Worm (Caenorhabditis elegans) whole organism, L2 larva: ENCODE results near the gene M03D4.3.

ENCODE experiments used
- F13H6.1 ChIP-seq: sonication (generic microtip); optimal IDR thresholded peaks from 2 replicates; lab custom pipeline; 2016; ENCODE audit warnings: missing genetic modification characterization, missing compliant biosample characterization
- R02D3.7 ChIP-seq: fragments of 150-350 bp; optimal IDR thresholded peaks from 2 replicates; lab custom pipeline; 2014; ENCODE audit warnings: missing biosample characterization, missing genetic modification characterization
- Y55F3AM.14 ChIP-seq: fragments of 200-800 bp; sonication (Bioruptor generic); optimal IDR thresholded peaks from 2 replicates; lab custom pipeline; 2018; ENCODE audit warnings: mild to moderate bottlenecking, missing genetic modification characterization, missing compliant biosample characterization
- alr-1 ChIP-seq: fragments of 150-350 bp; optimal IDR thresholded peaks from 2 replicates; lab custom pipeline; 2014; ENCODE audit warnings: missing biosample characterization, missing genetic modification characterization
- aly-2 ChIP-seq: fragments of 150-350 bp; optimal IDR thresholded peaks from 2 replicates; lab custom pipeline; 2014; ENCODE audit warnings: missing biosample characterization, missing genetic modification characterization
- ama-1 ChIP-seq: fragments of 150-350 bp; optimal IDR thresholded peaks from 2 replicates; lab custom pipeline; 2018; ENCODE audit warnings: inconsistent platforms
- blmp-1 ChIP-seq: sonication (generic microtip); optimal IDR thresholded peaks from 2 replicates; lab custom pipeline; 2017; ENCODE audit warnings: missing genetic modification characterization, mild to moderate bottlenecking, missing compliant biosample characterization, antibody characterized with exemption, moderate library complexity; ENCODE audit not compliant: insufficient read depth
- ceh-16 ChIP-seq: fragments of 150-350 bp; optimal IDR thresholded peaks from 2 replicates; lab custom pipeline; 2014; ENCODE audit warnings: missing biosample characterization, missing genetic modification characterization
- ceh-82 ChIP-seq: fragments of 150-350 bp; optimal IDR thresholded peaks from 2 replicates; lab custom pipeline; 2014; ENCODE audit warnings: missing biosample characterization, missing genetic modification characterization
- crh-2 ChIP-seq: sonication (generic microtip); optimal IDR thresholded peaks from 2 replicates; lab custom pipeline; 2017; ENCODE audit warnings: missing biosample characterization, missing genetic modification characterization
- dmd-4 ChIP-seq: sonication (generic microtip); optimal IDR thresholded peaks from 2 replicates; lab custom pipeline; 2017; ENCODE audit warnings: missing biosample characterization, missing genetic modification characterization
- elt-1 ChIP-seq: fragments of 150-350 bp; optimal IDR thresholded peaks from 2 replicates; lab custom pipeline; 2014; ENCODE audit warnings: missing biosample characterization, missing genetic modification characterization
- elt-3 ChIP-seq: sonication (generic microtip); optimal IDR thresholded peaks from 2 replicates; lab custom pipeline; 2017; ENCODE audit warnings: missing biosample characterization, missing genetic modification characterization
- fos-1 ChIP-seq: fragments of 150-350 bp; optimal IDR thresholded peaks from 2 replicates; lab custom pipeline; 2014; ENCODE audit warnings: missing biosample characterization, missing genetic modification characterization
- gmeb-1 ChIP-seq: fragments of 150-350 bp; optimal IDR thresholded peaks from 2 replicates; lab custom pipeline; 2014; ENCODE audit warnings: missing biosample characterization, missing genetic modification characterization
- lin-11 ChIP-seq: fragments of 150-350 bp; sonication (generic microtip); optimal IDR thresholded peaks from 2 replicates; lab custom pipeline; 2014; ENCODE audit warnings: missing biosample characterization, missing genetic modification characterization, inconsistent platforms, mixed read lengths
- lsy-2 ChIP-seq, 2 experiments: fragments of 150-350 bp in 1 of 2; sonication (generic microtip) in 1 of 2; optimal IDR thresholded peaks; 2 replicates each; lab custom pipeline; 2014 to 2017; ENCODE audit warnings: missing biosample characterization in 2 of 2, missing genetic modification characterization in 2 of 2
- mab-5 ChIP-seq: fragments of 150-350 bp; optimal IDR thresholded peaks from 2 replicates; lab custom pipeline; 2014; ENCODE audit warnings: missing biosample characterization, missing genetic modification characterization
- mbf-1 ChIP-seq: sonication (generic microtip); optimal IDR thresholded peaks from 2 replicates; lab custom pipeline; 2017; ENCODE audit warnings: missing biosample characterization, missing genetic modification characterization
- nhr-10 ChIP-seq: sonication (generic microtip); optimal IDR thresholded peaks from 2 replicates; lab custom pipeline; 2017; ENCODE audit warnings: missing biosample characterization, missing genetic modification characterization
- nhr-12 ChIP-seq: fragments of 150-350 bp; optimal IDR thresholded peaks from 2 replicates; lab custom pipeline; 2014; ENCODE audit warnings: missing biosample characterization, missing genetic modification characterization
- nhr-129 ChIP-seq: fragments of 150-350 bp; optimal IDR thresholded peaks from 2 replicates; lab custom pipeline; 2014; ENCODE audit warnings: missing biosample characterization, missing genetic modification characterization
- nhr-21 ChIP-seq: fragments of 150-350 bp; optimal IDR thresholded peaks from 2 replicates; lab custom pipeline; 2014; ENCODE audit warnings: missing biosample characterization, missing genetic modification characterization
- nhr-23 ChIP-seq: fragments of 150-350 bp; optimal IDR thresholded peaks from 2 replicates; lab custom pipeline; 2014; ENCODE audit warnings: missing biosample characterization, missing genetic modification reagents, missing genetic modification characterization
- nhr-237 ChIP-seq: fragments of 150-350 bp; optimal IDR thresholded peaks from 2 replicates; lab custom pipeline; 2014; ENCODE audit warnings: missing biosample characterization, missing genetic modification characterization
- nhr-6 ChIP-seq: fragments of 150-350 bp; optimal IDR thresholded peaks from 2 replicates; lab custom pipeline; 2014; ENCODE audit warnings: missing biosample characterization, missing genetic modification characterization
- nhr-77 ChIP-seq: fragments of 150-350 bp; optimal IDR thresholded peaks from 2 replicates; lab custom pipeline; 2014; ENCODE audit warnings: missing biosample characterization, missing genetic modification characterization
- peb-1 ChIP-seq: fragments of 150-350 bp; optimal IDR thresholded peaks from 2 replicates; lab custom pipeline; 2014; ENCODE audit warnings: missing biosample characterization, missing genetic modification characterization
- sem-4 ChIP-seq: fragments of 150-350 bp; optimal IDR thresholded peaks from 2 replicates; lab custom pipeline; 2014; ENCODE audit warnings: missing biosample characterization, missing genetic modification reagents, missing genetic modification characterization
- skn-1 ChIP-seq: sonication (generic microtip); optimal IDR thresholded peaks from 2 replicates; lab custom pipeline; 2017; ENCODE audit warnings: missing biosample characterization, missing genetic modification characterization
- sma-3 ChIP-seq: sonication (generic microtip); optimal IDR thresholded peaks from 2 replicates; lab custom pipeline; 2016; ENCODE audit warnings: missing genetic modification reagents, missing genetic modification characterization, missing compliant biosample characterization
- sma-9 ChIP-seq, 2 experiments: fragments of 150-350 bp in 1 of 2; sonication (generic microtip) in 1 of 2; optimal IDR thresholded peaks; 2 replicates each; lab custom pipeline; 2014 to 2016; ENCODE audit warnings: missing genetic modification characterization in 2 of 2, mild to moderate bottlenecking in 1 of 2, missing biosample characterization in 1 of 2, missing compliant biosample characterization in 1 of 2, missing genetic modification reagents in 1 of 2, moderate library complexity in 1 of 2
- snpc-4 ChIP-seq: fragments of 150-350 bp; optimal IDR thresholded peaks from 2 replicates; lab custom pipeline; 2014; ENCODE audit warnings: missing biosample characterization, missing genetic modification characterization
- unc-39 ChIP-seq: fragments of 150-350 bp; optimal IDR thresholded peaks from 2 replicates; lab custom pipeline; 2014; ENCODE audit warnings: missing biosample characterization, missing genetic modification characterization
- unc-62 ChIP-seq: fragments of 150-350 bp; optimal IDR thresholded peaks from 2 replicates; lab custom pipeline; 2014; ENCODE audit warnings: missing biosample characterization, missing genetic modification reagents, missing genetic modification characterization
- ztf-1 ChIP-seq: fragments of 200-800 bp; sonication (Bioruptor generic); conservative IDR thresholded peaks from 2 replicates; pipeline ENCODE4 v1.3.6; 2022; ENCODE audit warnings: missing genetic modification characterization, missing compliant biosample characterization
- ztf-11 ChIP-seq: sonication (generic microtip); optimal IDR thresholded peaks from 2 replicates; lab custom pipeline; 2017; ENCODE audit warnings: missing biosample characterization, missing genetic modification characterization
- ztf-4 ChIP-seq: fragments of 150-350 bp; optimal IDR thresholded peaks from 2 replicates; lab custom pipeline; 2014; ENCODE audit warnings: missing biosample characterization, missing genetic modification characterization

Gene M03D4.3

ce11 chrIV:6155296-6155695, 43.1 kb upstream of the M03D4.3 start, which contains the start of gene C11D2.7:
Gene C11D2.7 (minus strand): TSS chrIV:6155396.
- TF ChIP-seq ceh-82 (tag; lab: Kevin White, UChicago): no peak
- no peak for TF ChIP-seq peb-1
- no peak for TF ChIP-seq elt-3 (tag; lab: Kevin White, UChicago)
- TF ChIP-seq aly-2 (tag; lab: Kevin White, UChicago): no peak
- TF ChIP-seq crh-2 (tag; lab: Kevin White, UChicago): no peak
- TF ChIP-seq nhr-77: no peak
- TF ChIP-seq mab-5 (tag; lab: Kevin White, UChicago): no peak
- no peak for TF ChIP-seq nhr-21 (tag; lab: Kevin White, UChicago)
- no peak for TF ChIP-seq sem-4 (tag; lab: Kevin White, UChicago)
- no peak for TF ChIP-seq Y55F3AM.14
- TF ChIP-seq dmd-4 (tag; lab: Kevin White, UChicago): no peak
- no peak for TF ChIP-seq gmeb-1 (tag; lab: Kevin White, UChicago)
- no peak for TF ChIP-seq ztf-1 (GFP tag; lab: Robert Waterston, UW)
- TF ChIP-seq blmp-1 (tag; lab: Kevin White, UChicago): no peak
- TF ChIP-seq fos-1: no peak

ce11 chrIV:6151513-6151912, 39.3 kb upstream of the M03D4.3 start, which contains the start of gene C11D2.3:
Gene C11D2.3 (plus strand): TSS chrIV:6151813.
- TF ChIP-seq nhr-12 (no peak), sma-3 (GFP tag; lab: Kevin White, UChicago) (no peak), crh-2 (tag; lab: Kevin White, UChicago) (no peak), nhr-129 (tag; lab: Kevin White, UChicago) (no peak), nhr-6 (no peak), sma-9 (GFP tag; optimal IDR thresholded peaks at IDR 0.05; lab: Kevin White, UChicago) (no peak), sma-9 (tag; optimal IDR thresholded peaks at IDR 0.05; lab: Kevin White, UChicago) (no peak)

ce11 chrIV:6149359-6149758, 37.2 kb upstream of the M03D4.3 start:
- TF ChIP-seq sma-9 (GFP tag; optimal IDR thresholded peaks at IDR 0.05; lab: Kevin White, UChicago): no peak
- no peak for TF ChIP-seq sma-9 (tag; optimal IDR thresholded peaks at IDR 0.05; lab: Kevin White, UChicago)
- no peak for TF ChIP-seq nhr-129 (tag; lab: Kevin White, UChicago)
- TF ChIP-seq sem-4 (tag; lab: Kevin White, UChicago): no peak
- no peak for TF ChIP-seq nhr-23 (tag; lab: Kevin White, UChicago)
- TF ChIP-seq, all 48 proteins: peak for 0

ce11 chrIV:6145984-6146383, 33.8 kb upstream of the M03D4.3 start:
- no peak for TF ChIP-seq ceh-82 (tag; lab: Kevin White, UChicago)
- TF ChIP-seq ama-1 (lab: Kevin White, UChicago): no peak
- no peak for TF ChIP-seq alr-1
- no peak for TF ChIP-seq nhr-21 (tag; lab: Kevin White, UChicago)
- no peak for TF ChIP-seq ztf-4

ce11 chrIV:6140700-6141099, 28.5 kb upstream of the M03D4.3 start:
- no peak for TF ChIP-seq elt-3 (tag; lab: Kevin White, UChicago)
- TF ChIP-seq dmd-4 (tag; lab: Kevin White, UChicago): no peak
- no peak for TF ChIP-seq ztf-11 (tag; lab: Kevin White, UChicago)
- TF ChIP-seq skn-1 (tag; lab: Kevin White, UChicago): no peak
- TF ChIP-seq ceh-82 (tag; lab: Kevin White, UChicago): no peak
- no peak for TF ChIP-seq lsy-2 (tag; optimal IDR thresholded peaks at IDR 0.05; lab: Kevin White, UChicago)
- no peak for TF ChIP-seq Y55F3AM.14
- TF ChIP-seq alr-1: no peak
- no peak for TF ChIP-seq nhr-77

ce11 chrIV:6135592-6135991, 23.4 kb upstream of the M03D4.3 start:
- TF ChIP-seq mbf-1: no peak
- TF ChIP-seq nhr-12: no peak
- TF ChIP-seq nhr-10 (tag; lab: Kevin White, UChicago): no peak
- TF ChIP-seq gmeb-1 (tag; lab: Kevin White, UChicago): no peak
- TF ChIP-seq crh-2 (tag; lab: Kevin White, UChicago): no peak
- TF ChIP-seq nhr-237 (tag; lab: Kevin White, UChicago): no peak
- TF ChIP-seq ztf-4: no peak
- TF ChIP-seq unc-62 (GFP tag; lab: Kevin White, UChicago): no peak
- TF ChIP-seq unc-39 (tag; lab: Kevin White, UChicago): no peak
- no peak for TF ChIP-seq R02D3.7 (tag; lab: Kevin White, UChicago)
- TF ChIP-seq sma-3 (GFP tag; lab: Kevin White, UChicago): no peak
- TF ChIP-seq blmp-1 (tag; lab: Kevin White, UChicago): no peak
- no peak for TF ChIP-seq F13H6.1
- TF ChIP-seq elt-1 (tag; lab: Kevin White, UChicago): no peak
- TF ChIP-seq lin-11 (tag; lab: Kevin White, UChicago): no peak
- TF ChIP-seq ceh-16 (tag; lab: Kevin White, UChicago): no peak
- TF ChIP-seq snpc-4 (tag; lab: Kevin White, UChicago): no peak
